Worm (Caenorhabditis elegans) whole organism, L4/young adult: ENCODE results near the gene T13A10.1.

Source experiments
- W03F9.2 ChIP-seq: fragments of 150-350 bp; optimal IDR thresholded peaks from 2 replicates; lab custom pipeline; 2014; ENCODE audit warnings: missing biosample characterization, missing genetic modification characterization
- him-1 ChIP-seq: sonication (generic microtip); optimal IDR thresholded peaks from 2 replicates; lab custom pipeline; 2016; ENCODE audit warnings: missing genotype, missing genetic modification reagents, missing genetic modification characterization, missing compliant biosample characterization

DNA sequence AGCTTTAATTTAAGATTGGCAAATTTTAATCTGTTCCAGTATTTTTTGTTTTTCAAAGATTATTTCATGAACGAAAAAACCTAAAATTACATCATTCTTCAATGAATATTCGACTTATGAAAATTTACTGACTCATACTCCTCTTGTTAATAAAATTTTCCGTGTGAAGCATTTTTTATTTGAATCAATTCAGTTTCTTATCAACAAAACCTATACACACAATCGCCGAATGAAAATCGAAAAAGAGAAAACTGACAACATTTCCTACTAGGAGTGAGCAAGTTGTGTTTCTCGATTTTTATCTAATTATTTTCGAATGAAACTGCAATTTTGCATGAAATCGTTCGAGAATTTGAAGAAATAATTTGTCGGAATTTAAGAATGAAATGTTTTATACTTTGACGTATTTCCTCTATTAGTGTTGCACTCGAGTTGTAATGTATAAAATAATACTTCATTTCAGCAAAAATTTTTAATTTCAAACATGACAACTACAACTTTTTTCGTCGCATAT, 45.3 kb upstream of the T13A10.1 start, which contains the start of gene F58F9.4:
- TF ChIP-seq him-1 (tag; lab: Kevin White, UChicago) (no peak), W03F9.2 (tag; lab: Kevin White, UChicago) (no peak)
